Fruit fly (Drosophila melanogaster) whole organism, embryonic: Measurements from ENCODE around the gene Obp99a.

ENCODE experiments used
- Abd-B ChIP-seq: fragments of 200-800 bp; sonication (Bioruptor generic); optimal IDR thresholded peaks from 2 replicates; lab custom pipeline; 2018; ENCODE audit warnings: missing biosample characterization, mild to moderate bottlenecking, missing genetic modification characterization, moderate library complexity
- CG10979 ChIP-seq: fragments of 200-800 bp; sonication (Bioruptor generic); optimal IDR thresholded peaks from 2 replicates; lab custom pipeline; 2018; ENCODE audit warnings: missing biosample characterization, mild to moderate bottlenecking, missing genetic modification characterization, moderate library complexity
- CG14014 ChIP-seq: fragments of 200-800 bp; sonication (Bioruptor generic); IDR thresholded peaks from 2 replicates; pipeline ENCODE4 v1.3.6; 2022; ENCODE audit warnings: missing biosample characterization, missing genetic modification characterization
- CG30403 ChIP-seq: fragments of 200-800 bp; sonication (Bioruptor generic); optimal IDR thresholded peaks from 3 replicates; lab custom pipeline; 2016; ENCODE audit warnings: missing biosample characterization, missing genetic modification characterization
- CG5953 ChIP-seq: fragments of 200-800 bp; sonication (Bioruptor generic); IDR thresholded peaks from 2 replicates; pipeline ENCODE4 v1.3.6; 2022; ENCODE audit warnings: missing biosample characterization, missing genetic modification characterization
- Sin3A ChIP-seq: fragments of >200 bp; optimal IDR thresholded peaks from 2 replicates; lab custom pipeline; 2018
- amos ChIP-seq: fragments of 200-800 bp; sonication (Bioruptor generic); IDR thresholded peaks from 2 replicates; pipeline ENCODE4 v1.3.6; 2022; ENCODE audit warnings: missing biosample characterization, missing genetic modification characterization; ENCODE audit not compliant: partially characterized antibody
- org-1 ChIP-seq: fragments of 200-800 bp; sonication (Bioruptor generic); optimal IDR thresholded peaks from 2 replicates; lab custom pipeline; 2017; ENCODE audit warnings: missing biosample characterization, missing genetic modification characterization
- salm ChIP-seq: fragments of 200-800 bp; sonication (Bioruptor generic); optimal IDR thresholded peaks from 2 replicates; lab custom pipeline; 2018; ENCODE audit warnings: missing biosample characterization, mild to moderate bottlenecking, missing genetic modification characterization
- sens ChIP-seq: fragments of 200-800 bp; sonication (Bioruptor generic); peaks from one replicate; lab custom pipeline; 2016; ENCODE audit warnings: missing biosample characterization, missing genetic modification characterization

dm6 chr3R:29689833-29690538, 18.5 kb downstream of the Obp99a start:
- no peak for TF ChIP-seq Abd-B (GFP tag; lab: Kevin White, UChicago)
- TF ChIP-seq sens (GFP tag; lab: Kevin White, UChicago), result peak; percentile 79
- no peak for TF ChIP-seq CG30403 (GFP tag; lab: Kevin White, UChicago)
- TF ChIP-seq amos, result no peak
- TF ChIP-seq Sin3A, result no peak
- no peak for TF ChIP-seq org-1 (GFP tag; lab: Kevin White, UChicago)
- no peak for TF ChIP-seq CG5953 (GFP tag; lab: Robert Waterston, UW)
- peak; percentile 2 for TF ChIP-seq CG10979
- no peak for TF ChIP-seq salm
- TF ChIP-seq CG14014 (GFP tag; lab: Robert Waterston, UW), result no peak
